Worm (Caenorhabditis elegans): ENCODE measurements around the gene plc-1.

ce11 chrX:10859211-10859610 lies 20.8 kb upstream of the plc-1 start, which contains the start of gene pgp-5:
- TF ChIP-seq elt-3 (tag; optimal IDR thresholded peaks at IDR 0.05) (no peak), ceh-83 (GFP tag; optimal IDR thresholded peaks at IDR 0.05) (no peak)

Data from whole organism, mixed stage, embryonic.